Worm (Caenorhabditis elegans): ENCODE measurements around the gene elp-1.

DNA sequence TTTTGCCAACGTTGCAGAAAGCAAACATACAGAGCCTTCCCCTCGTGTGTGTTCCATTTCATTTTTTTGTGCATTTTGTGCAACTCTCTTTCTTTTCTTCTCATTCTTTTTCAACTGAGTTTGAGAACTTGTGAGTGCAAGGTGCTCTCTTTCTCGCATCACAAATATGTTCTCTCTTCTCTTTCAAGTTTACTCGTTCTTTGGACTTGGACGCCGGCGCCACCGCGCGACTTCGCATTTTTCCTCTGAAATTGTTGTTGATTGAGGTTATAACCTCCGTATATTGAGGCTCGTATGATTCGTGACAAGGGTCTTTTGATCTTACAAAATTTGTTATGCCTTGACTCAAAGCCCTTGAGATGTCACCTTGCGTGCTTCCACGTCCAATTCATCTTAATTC, 6.8 kb upstream of the elp-1 start:
- no peak for TF ChIP-seq ets-7 (tag; optimal IDR thresholded peaks at IDR 0.05)
- TF ChIP-seq scrt-1 (GFP tag; IDR thresholded peaks at IDR 0.05): no peak

Measured in whole organism, early embryonic.